Fruit fly (Drosophila melanogaster): ENCODE results near the gene BG642312.

The BG642312 gene

dm6 chr3L:6220187-6220586 lies 13.0 kb downstream of the BG642312 start, which contains the start of gene CG33946 (continued):
- TF ChIP-seq chif (GFP tag; optimal IDR thresholded peaks at IDR 0.05), result peak; percentile 20 to 50
- peak; percentile 61; the same call in 1 of the 3 replicates for TF ChIP-seq CG11456 (GFP tag; IDR thresholded peaks at IDR 0.05)
- TF ChIP-seq Asciz (GFP tag; optimal IDR thresholded peaks at IDR 0.05), result no peak
- TF ChIP-seq luna (GFP tag; optimal IDR thresholded peaks at IDR 0.05), result no peak
- TF ChIP-seq zfh1 (GFP tag; IDR thresholded peaks at IDR 0.05), result peak; percentile 64; the same call in 2 of the 3 replicates
- TF ChIP-seq Sry-β (GFP tag; optimal IDR thresholded peaks at IDR 0.05), result no peak
- TF ChIP-seq Max (GFP tag; optimal IDR thresholded peaks at IDR 0.05), result no peak
- TF ChIP-seq sim (GFP tag; IDR thresholded peaks at IDR 0.05), result no peak
- TF ChIP-seq bcd (GFP tag; optimal IDR thresholded peaks at IDR 0.05), result no peak
- TF ChIP-seq CG1233 (GFP tag; optimal IDR thresholded peaks at IDR 0.05), result no peak
- TF ChIP-seq bsh (GFP tag; optimal IDR thresholded peaks at IDR 0.05), result peak in 1 of 2 experiments; percentile 47
- TF ChIP-seq crp (GFP tag; optimal IDR thresholded peaks at IDR 0.05), result no peak
- TF ChIP-seq grn (GFP tag; optimal IDR thresholded peaks at IDR 0.05), result no peak
- no peak for TF ChIP-seq sd (tag; optimal IDR thresholded peaks at IDR 0.05)
- peak in 1 of 3 experiments; percentile 13 for TF ChIP-seq lola (GFP tag; optimal IDR thresholded peaks at IDR 0.05)
- no peak for TF ChIP-seq CG5180 (GFP tag; optimal IDR thresholded peaks at IDR 0.05)
- no peak for TF ChIP-seq Dref (GFP tag; IDR thresholded peaks at IDR 0.05)
- no peak for TF ChIP-seq Deaf1 (tag; optimal IDR thresholded peaks at IDR 0.05)
- TF ChIP-seq CG6765 (GFP tag; optimal IDR thresholded peaks at IDR 0.05), result no peak
- no peak for TF ChIP-seq ro (GFP tag; IDR thresholded peaks at IDR 0.05)
- no peak for TF ChIP-seq tin (GFP tag; optimal IDR thresholded peaks at IDR 0.05)
- TF ChIP-seq CG3407 (GFP tag; optimal IDR thresholded peaks at IDR 0.05), result no peak
- TF ChIP-seq tio (GFP tag; optimal IDR thresholded peaks at IDR 0.05), result no peak
- TF ChIP-seq Dip2 (GFP tag; IDR thresholded peaks at IDR 0.05), result no peak
- TF ChIP-seq eyg (GFP tag; optimal IDR thresholded peaks at IDR 0.05), result no peak
- TF ChIP-seq CG8478 (optimal IDR thresholded peaks at IDR 0.05), result no peak
- no peak for TF ChIP-seq CG12104 (GFP tag; optimal IDR thresholded peaks at IDR 0.05)
- no peak for TF ChIP-seq CG12659 (GFP tag; optimal IDR thresholded peaks at IDR 0.05)
- no peak for TF ChIP-seq bigmax (GFP tag; optimal IDR thresholded peaks at IDR 0.05)
- 0 out of 3 replicates have a peak, but pooled peaks have one; percentile 18 for TF ChIP-seq vnd (GFP tag; IDR thresholded peaks at IDR 0.05; ENCODE audit: partially characterized antibody)
- TF ChIP-seq Ravus (GFP tag; IDR thresholded peaks at IDR 0.05), result no peak
- TF ChIP-seq C15 (GFP tag; IDR thresholded peaks at IDR 0.05), result no peak
- no peak for TF ChIP-seq da (GFP tag; optimal IDR thresholded peaks at IDR 0.05)
- TF ChIP-seq CG2202 (tag; optimal IDR thresholded peaks at IDR 0.05), result no peak
- TF ChIP-seq lov (optimal IDR thresholded peaks at IDR 0.05), result no peak
- no peak for TF ChIP-seq lov (GFP tag; IDR thresholded peaks at IDR 0.05)
- TF ChIP-seq Ets65A (GFP tag), result peak; percentile 39
- no peak for TF ChIP-seq gfzf (GFP tag; optimal IDR thresholded peaks at IDR 0.05)
- TF ChIP-seq Dek (tag; optimal IDR thresholded peaks at IDR 0.05), result no peak
- no peak for TF ChIP-seq ato (GFP tag; IDR thresholded peaks at IDR 0.05; ENCODE audit: partially characterized antibody)
- peak; percentile 13 for TF ChIP-seq lilli (GFP tag; optimal IDR thresholded peaks at IDR 0.05)
- no peak for TF ChIP-seq CG13287 (GFP tag; IDR thresholded peaks at IDR 0.05; ENCODE audit: partially characterized antibody)
- no peak for TF ChIP-seq HHEX (GFP tag; optimal IDR thresholded peaks at IDR 0.05)
- no peak for TF ChIP-seq CG8290 (GFP tag; optimal IDR thresholded peaks at IDR 0.05)
- peak in 1 of 2 experiments; percentile 0 for TF ChIP-seq CG8290 (tag; optimal IDR thresholded peaks at IDR 0.05)
- TF ChIP-seq gcm (GFP tag; optimal IDR thresholded peaks at IDR 0.05), result no peak
- TF ChIP-seq CG6854 (GFP tag; optimal IDR thresholded peaks at IDR 0.05), result no peak
- peak; percentile 64; the same call in 1 of the 2 replicates for TF ChIP-seq ranshi (GFP tag; IDR thresholded peaks at IDR 0.05)
- TF ChIP-seq CG18476 (GFP tag; optimal IDR thresholded peaks at IDR 0.05), result no peak
- TF ChIP-seq CG32532 (GFP tag; IDR thresholded peaks at IDR 0.05), result 0 out of 2 replicates have a peak, but pooled peaks have one; percentile 19
- TF ChIP-seq CG9609 (GFP tag; optimal IDR thresholded peaks at IDR 0.05), result peak; percentile 43
- peak; percentile 23 for TF ChIP-seq CG2712 (tag; optimal IDR thresholded peaks at IDR 0.05)
